Fruit fly (Drosophila melanogaster) whole organism, pupa: ENCODE measurements around the gene CG33290.

Experiments
- CG10348 ChIP-seq: fragments of 200-800 bp; sonication (Bioruptor generic); IDR thresholded peaks from 2 replicates; pipeline ENCODE4 v1.3.6; 2022; ENCODE audit warnings: missing biosample characterization, missing genetic modification characterization
- CG12605 ChIP-seq: fragments of 200-800 bp; sonication (Bioruptor generic); IDR thresholded peaks from 2 replicates; pipeline ENCODE4 v1.3.6; 2022; ENCODE audit warnings: missing biosample characterization, missing genetic modification characterization
- CG13204 ChIP-seq: fragments of 200-800 bp; sonication (Bioruptor generic); optimal IDR thresholded peaks from 2 replicates; lab custom pipeline; 2018; ENCODE audit warnings: missing biosample characterization, mild to moderate bottlenecking, missing genetic modification characterization, moderate library complexity
- CG14655 ChIP-seq: fragments of 200-800 bp; sonication (Bioruptor generic); optimal IDR thresholded peaks from 3 replicates; lab custom pipeline; 2017; ENCODE audit warnings: mild to moderate bottlenecking, missing biosample characterization, missing genetic modification reagents, missing genetic modification characterization
- CG15710 ChIP-seq: fragments of 200-800 bp; sonication (Bioruptor generic); optimal IDR thresholded peaks from 2 replicates; lab custom pipeline; 2018; ENCODE audit warnings: missing biosample characterization, mild to moderate bottlenecking, missing genetic modification characterization, moderate library complexity
- CG17806 ChIP-seq: fragments of 200-800 bp; sonication (Bioruptor generic); optimal IDR thresholded peaks from 2 replicates; lab custom pipeline; 2018; ENCODE audit warnings: missing biosample characterization, mild to moderate bottlenecking, missing genetic modification characterization, moderate library complexity
- CG32121 ChIP-seq: fragments of 200-800 bp; sonication (Bioruptor generic); IDR thresholded peaks from 2 replicates; pipeline ENCODE4 v1.3.6; 2022; ENCODE audit warnings: missing biosample characterization, missing genetic modification characterization
- CG34367 ChIP-seq: fragments of 200-800 bp; sonication (Bioruptor generic); optimal IDR thresholded peaks from 2 replicates; lab custom pipeline; 2018; ENCODE audit warnings: missing biosample characterization, mild to moderate bottlenecking, missing genetic modification characterization
- CG4496 ChIP-seq: fragments of 200-800 bp; sonication (Bioruptor generic); IDR thresholded peaks from 3 replicates; pipeline ENCODE4 v1.3.6; 2022; ENCODE audit warnings: missing biosample characterization, missing genetic modification characterization
- CG8159 ChIP-seq: fragments of 200-800 bp; sonication (Bioruptor generic); optimal IDR thresholded peaks from 3 replicates; lab custom pipeline; 2018; ENCODE audit warnings: missing biosample characterization, mild to moderate bottlenecking, missing genetic modification characterization, moderate library complexity
- CG8301 ChIP-seq: fragments of 200-800 bp; sonication (Bioruptor generic); optimal IDR thresholded peaks from 2 replicates; lab custom pipeline; 2018; ENCODE audit warnings: missing biosample characterization, mild to moderate bottlenecking, missing genetic modification characterization
- CG9948 ChIP-seq: fragments of 200-800 bp; sonication (Bioruptor generic); optimal IDR thresholded peaks from 2 replicates; lab custom pipeline; 2018; ENCODE audit warnings: missing biosample characterization, mild to moderate bottlenecking, missing genetic modification characterization, moderate library complexity
- D1 ChIP-seq: fragments of 200-800 bp; sonication (Bioruptor generic); optimal IDR thresholded peaks from 2 replicates; lab custom pipeline; 2018; ENCODE audit warnings: missing biosample characterization, mild to moderate bottlenecking, missing genetic modification characterization, moderate library complexity
- EcR ChIP-seq: fragments of 200-800 bp; sonication (Bioruptor generic); optimal IDR thresholded peaks from 3 replicates; lab custom pipeline; 2019; ENCODE audit warnings: missing biosample characterization, missing genetic modification characterization, mild to moderate bottlenecking, moderate library complexity, missing genetic modification reagents
- Ets98B ChIP-seq: fragments of 200-800 bp; sonication (Bioruptor generic); IDR thresholded peaks from 2 replicates; pipeline ENCODE4 v1.3.6; 2022; ENCODE audit warnings: missing biosample characterization, missing genetic modification characterization
- Pif1A ChIP-seq: fragments of 200-800 bp; sonication (Bioruptor generic); optimal IDR thresholded peaks from 3 replicates; lab custom pipeline; 2016; ENCODE audit warnings: missing biosample characterization, missing genetic modification characterization
- Pif1B ChIP-seq: fragments of 200-800 bp; sonication (Bioruptor generic); optimal IDR thresholded peaks from 3 replicates; lab custom pipeline; 2016; ENCODE audit warnings: missing biosample characterization, missing genetic modification characterization
- Snoo ChIP-seq: fragments of 200-800 bp; sonication (Bioruptor generic); optimal IDR thresholded peaks from 3 replicates; lab custom pipeline; 2017; ENCODE audit warnings: missing biosample characterization, mild to moderate bottlenecking, missing genetic modification characterization, inconsistent platforms
- fd96Ca ChIP-seq: fragments of 200-800 bp; sonication (Bioruptor generic); IDR thresholded peaks from 3 replicates; pipeline ENCODE4 v1.3.6; 2022; ENCODE audit warnings: missing biosample characterization, missing genetic modification characterization
- gl ChIP-seq: fragments of 200-800 bp; sonication (Bioruptor generic); optimal IDR thresholded peaks from 2 replicates; lab custom pipeline; 2018; ENCODE audit warnings: missing biosample characterization, mild to moderate bottlenecking, missing genetic modification characterization
- rn ChIP-seq: fragments of 200-800 bp; sonication (Bioruptor generic); IDR thresholded peaks from 2 replicates; pipeline ENCODE4 v1.3.6; 2022; ENCODE audit warnings: missing biosample characterization, missing genetic modification characterization

The CG33290 gene

DNA sequence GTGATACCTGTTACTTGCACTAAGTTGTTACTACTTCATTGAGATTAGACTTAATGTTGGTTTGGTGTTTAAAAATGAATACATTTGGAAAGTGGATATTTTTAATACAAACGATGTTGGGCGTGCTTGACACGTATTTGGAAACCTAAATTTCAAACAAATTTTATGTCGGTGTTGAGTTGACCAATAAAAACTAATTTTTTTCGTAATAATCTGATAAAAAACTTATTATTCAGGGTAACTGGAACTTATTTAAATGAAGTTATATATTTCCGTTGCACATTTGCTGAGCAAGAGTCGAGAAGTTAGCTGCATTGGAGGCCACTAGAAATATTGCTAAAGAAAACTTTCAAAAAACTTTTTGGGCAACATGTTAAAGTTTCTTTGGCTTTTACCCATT is at the start of gene CG33290:
Gene CG33290 (plus strand): TSS at position 301 of the 400 bp plus-strand sequence.
- TF ChIP-seq Ets98B, result no peak
- no peak for TF ChIP-seq EcR (GFP tag; lab: Kevin White, UChicago)
- TF ChIP-seq CG9948 (tag; lab: Kevin White, UChicago), result no peak
- TF ChIP-seq CG34367 (tag; lab: Kevin White, UChicago), result no peak
- no peak for TF ChIP-seq D1 (tag; lab: Kevin White, UChicago)
- TF ChIP-seq Pif1B (GFP tag; lab: Kevin White, UChicago), result no peak
- no peak for TF ChIP-seq rn (GFP tag; lab: Robert Waterston, UW)
- TF ChIP-seq CG15710 (tag; lab: Kevin White, UChicago), result no peak
- TF ChIP-seq CG8159 (tag; lab: Kevin White, UChicago), result no peak
- TF ChIP-seq CG10348 (GFP tag; lab: Robert Waterston, UW), result no peak
- no peak for TF ChIP-seq CG17806 (tag; lab: Kevin White, UChicago)
- TF ChIP-seq Pif1A (GFP tag; lab: Kevin White, UChicago), result no peak
- TF ChIP-seq fd96Ca (GFP tag; lab: Robert Waterston, UW), result no peak
- no peak for TF ChIP-seq CG12605 (GFP tag; lab: Robert Waterston, UW)
- no peak for TF ChIP-seq gl
- TF ChIP-seq CG8301, result no peak
- TF ChIP-seq CG13204 (GFP tag; lab: Kevin White, UChicago), result no peak
- TF ChIP-seq CG32121 (GFP tag; lab: Robert Waterston, UW), result no peak
- TF ChIP-seq CG4496, result no peak

- TF ChIP-seq CG9948 (tag; lab: Kevin White, UChicago) (no peak), gl (no peak), CG10348 (GFP tag; lab: Robert Waterston, UW) (no peak), Pif1B (GFP tag; lab: Kevin White, UChicago) (no peak), D1 (tag; lab: Kevin White, UChicago) (no peak), Ets98B (no peak), CG14655 (GFP tag; lab: Kevin White, UChicago) (no peak), CG4496 (no peak), Snoo (no peak)
These were observed 49.3 kb upstream of the CG33290 start, which contains the start of the genes CG7202 and CG7519 for dm6 chr3L:21492723-21493316. Gene CG7202 (minus strand): TSS chr3L:21492773. Gene CG7519 (plus strand): TSS chr3L:21493083.

DNA sequence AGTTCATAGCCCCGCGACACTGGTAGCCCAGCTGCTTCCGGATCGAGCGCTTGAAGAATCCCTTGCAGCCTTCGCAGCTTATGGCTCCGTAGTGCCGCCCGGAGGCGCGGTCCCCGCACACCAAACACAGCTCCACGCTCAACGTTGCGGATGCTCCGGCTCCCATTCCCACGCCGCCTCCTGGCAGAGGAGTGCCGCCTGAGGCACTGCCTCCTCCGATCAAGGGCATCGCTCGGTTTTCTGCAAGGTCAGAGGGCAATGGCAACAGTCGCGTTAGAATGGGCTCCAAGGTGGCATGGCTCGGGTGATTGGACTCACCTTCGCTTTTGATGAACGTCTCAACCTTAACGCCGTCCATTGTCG is 45.7 kb upstream of the CG33290 start:
- TF ChIP-seq CG34367 (tag; lab: Kevin White, UChicago), result no peak
- no peak for TF ChIP-seq CG13204 (GFP tag; lab: Kevin White, UChicago)
- TF ChIP-seq Snoo, result no peak
- TF ChIP-seq gl, result no peak
- TF ChIP-seq Ets98B, result no peak
- TF ChIP-seq CG15710 (tag; lab: Kevin White, UChicago), result no peak
- no peak for TF ChIP-seq Pif1A (GFP tag; lab: Kevin White, UChicago)
- no peak for TF ChIP-seq CG10348 (GFP tag; lab: Robert Waterston, UW)
- no peak for TF ChIP-seq CG4496
- TF ChIP-seq CG8301, result no peak
- TF ChIP-seq CG9948 (tag; lab: Kevin White, UChicago), result no peak
- TF ChIP-seq EcR (GFP tag; lab: Kevin White, UChicago), result no peak
- no peak for TF ChIP-seq CG14655 (GFP tag; lab: Kevin White, UChicago)
- TF ChIP-seq rn (GFP tag; lab: Robert Waterston, UW), result no peak
- no peak for TF ChIP-seq fd96Ca (GFP tag; lab: Robert Waterston, UW)

DNA sequence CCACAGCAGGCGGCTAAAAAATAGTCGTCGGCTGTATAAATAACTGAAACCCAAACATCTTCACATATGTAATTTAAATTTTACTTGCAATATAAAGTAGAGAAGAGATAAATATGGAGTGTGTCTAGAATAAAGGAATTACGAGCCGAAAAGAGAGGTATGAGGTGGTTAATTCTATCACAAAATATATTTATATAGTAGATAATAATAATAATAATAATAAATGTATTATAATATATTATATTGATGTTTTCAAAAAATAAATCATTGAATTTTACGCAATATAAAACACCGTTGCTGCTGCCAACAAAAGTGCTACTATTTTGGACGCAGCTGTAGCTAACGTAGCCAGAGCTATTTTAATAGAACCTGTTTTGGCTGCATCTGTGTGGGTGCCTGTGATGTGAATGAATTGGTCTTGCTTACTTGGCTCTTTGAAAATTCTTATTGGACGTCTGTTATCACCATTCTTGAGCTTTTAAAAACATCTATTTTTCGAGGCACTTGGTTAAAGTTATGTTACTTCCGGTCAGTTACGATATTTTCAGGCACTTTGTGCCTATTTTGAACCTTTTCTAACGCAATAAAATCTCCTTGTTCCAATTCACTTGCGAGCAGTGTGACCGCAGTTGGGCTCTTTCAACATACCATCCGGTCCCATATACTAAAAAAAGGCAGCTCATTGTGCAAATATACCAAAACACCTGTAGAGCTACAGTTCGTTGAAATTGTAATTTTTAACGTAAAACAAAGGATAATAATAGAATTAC is 45.1 kb upstream of the CG33290 start, which contains the start of gene Hr78:
Gene Hr78 (minus strand): TSS at position 630 of the 770 bp plus-strand sequence.
- TF ChIP-seq CG17806 (tag; lab: Kevin White, UChicago), result peak; percentile 75
- no peak for TF ChIP-seq CG10348 (GFP tag; lab: Robert Waterston, UW)
- TF ChIP-seq Pif1A (GFP tag; lab: Kevin White, UChicago), result no peak
- peak; percentile 73 for TF ChIP-seq CG32121 (GFP tag; lab: Robert Waterston, UW)
- TF ChIP-seq CG34367 (tag; lab: Kevin White, UChicago), result peak; percentile 60
- peak; percentile 81 for TF ChIP-seq CG8301
- peak; percentile 35 for TF ChIP-seq CG12605 (GFP tag; lab: Robert Waterston, UW)
- TF ChIP-seq rn (GFP tag; lab: Robert Waterston, UW), result no peak
- peak; percentile 84 for TF ChIP-seq CG8159 (tag; lab: Kevin White, UChicago)
- peak; percentile 77 for TF ChIP-seq EcR (GFP tag; lab: Kevin White, UChicago)
- no peak for TF ChIP-seq CG13204 (GFP tag; lab: Kevin White, UChicago)
- peak; percentile 63; the same call in 2 of the 3 replicates for TF ChIP-seq CG4496
- no peak for TF ChIP-seq CG14655 (GFP tag; lab: Kevin White, UChicago)
- TF ChIP-seq CG15710 (tag; lab: Kevin White, UChicago), result peak; percentile 84
- peak; percentile 71 for TF ChIP-seq Snoo
- TF ChIP-seq fd96Ca (GFP tag; lab: Robert Waterston, UW), result peak; percentile 46; the same call in 1 of the 3 replicates
- peak; percentile 19 for TF ChIP-seq gl
- no peak; the same call in 1 of the 2 replicates for TF ChIP-seq Ets98B
- TF ChIP-seq D1 (tag; lab: Kevin White, UChicago), result peak; percentile 75
- peak; percentile 83 for TF ChIP-seq CG9948 (tag; lab: Kevin White, UChicago)
- TF ChIP-seq Pif1B (GFP tag; lab: Kevin White, UChicago), result peak; percentile 65
- TF ChIP-seq, all 21 proteins: peak for 15

DNA sequence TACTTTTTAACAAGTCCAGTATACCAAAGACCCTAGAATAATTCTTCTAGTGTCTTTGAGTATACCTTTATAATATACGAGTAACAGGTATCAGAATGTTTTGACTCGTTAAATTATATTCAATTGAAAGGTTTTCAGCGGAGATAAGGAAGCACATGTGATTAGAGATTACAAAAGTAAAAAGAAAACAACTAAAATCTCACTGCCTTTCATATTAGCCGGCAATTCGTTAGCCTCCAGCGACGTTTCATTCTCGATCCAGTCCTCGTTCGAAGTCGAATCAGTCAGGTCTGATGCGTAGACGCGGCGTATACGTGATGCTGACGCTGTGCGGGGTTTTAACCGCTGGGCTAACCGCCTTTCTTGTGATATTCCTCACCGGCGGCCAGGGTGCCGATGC is 41.0 kb upstream of the CG33290 start, which contains the start of gene Est-Q:
Gene Est-Q (plus strand): TSS at position 250 of the 400 bp plus-strand sequence.
- TF ChIP-seq CG8159 (tag; lab: Kevin White, UChicago) (no peak), CG10348 (GFP tag; lab: Robert Waterston, UW) (no peak), CG14655 (GFP tag; lab: Kevin White, UChicago) (no peak), CG9948 (tag; lab: Kevin White, UChicago) (no peak), CG13204 (GFP tag; lab: Kevin White, UChicago) (no peak), Ets98B (no peak), EcR (GFP tag; lab: Kevin White, UChicago) (no peak), Snoo (no peak), D1 (tag; lab: Kevin White, UChicago) (no peak), CG12605 (GFP tag; lab: Robert Waterston, UW) (no peak), CG32121 (GFP tag; lab: Robert Waterston, UW) (no peak), fd96Ca (GFP tag; lab: Robert Waterston, UW) (no peak), Pif1A (GFP tag; lab: Kevin White, UChicago) (no peak), rn (GFP tag; lab: Robert Waterston, UW) (no peak), CG4496 (no peak), CG17806 (tag; lab: Kevin White, UChicago) (no peak)
